Worm (Caenorhabditis elegans): Measurements from ENCODE around the gene ZK643.6.

ce11 chrIII:8934378-8934777 is 26.2 kb downstream of the ZK643.6 start:
- TF ChIP-seq nhr-28 (tag; optimal IDR thresholded peaks at IDR 0.05) (no peak), lsy-2 (tag; optimal IDR thresholded peaks at IDR 0.05) (no peak), ceh-43 (GFP tag; optimal IDR thresholded peaks at IDR 0.05) (no peak), blmp-1 (tag; optimal IDR thresholded peaks at IDR 0.05) (no peak), mab-5 (tag; optimal IDR thresholded peaks at IDR 0.05) (no peak), unc-62 (GFP tag; optimal IDR thresholded peaks at IDR 0.05) (no peak)

Measured in whole organism, mixed stage, embryonic.